Worm (Caenorhabditis elegans): Measurements from ENCODE around the gene C06A6.4.

DNA sequence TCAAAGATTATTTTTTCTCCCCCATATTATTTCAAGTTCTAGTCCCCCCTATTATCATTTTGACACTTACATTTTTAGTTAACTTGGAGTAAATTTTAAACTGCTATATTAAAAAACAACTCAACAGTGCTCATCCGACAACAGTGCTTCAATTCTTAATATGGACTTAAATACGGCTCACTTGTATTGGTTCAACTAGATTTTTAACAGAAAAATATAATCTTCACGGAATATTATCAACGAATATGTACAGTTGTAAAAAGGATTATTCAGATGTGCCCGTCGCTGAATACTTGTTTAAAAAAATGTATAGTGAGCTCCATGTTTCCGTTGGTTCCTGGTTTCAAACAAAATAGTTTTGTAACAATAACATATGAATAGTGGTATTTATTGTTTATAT, 28.8 kb downstream of the C06A6.4 start:
- TF ChIP-seq unc-62 (GFP tag; optimal IDR thresholded peaks at IDR 0.05) (no peak), ama-1 (optimal IDR thresholded peaks at IDR 0.05) (no peak), nhr-76 (tag; optimal IDR thresholded peaks at IDR 0.05) (no peak), nhr-11 (tag; optimal IDR thresholded peaks at IDR 0.05) (no peak), blmp-1 (tag; optimal IDR thresholded peaks at IDR 0.05) (no peak), ces-1 (GFP tag; optimal IDR thresholded peaks at IDR 0.05) (no peak), snu-23 (GFP tag; optimal IDR thresholded peaks at IDR 0.05) (no peak), lsy-2 (tag; optimal IDR thresholded peaks at IDR 0.05) (no peak), grh-1 (GFP tag; IDR thresholded peaks at IDR 0.05) (no peak), fkh-10 (GFP tag; optimal IDR thresholded peaks at IDR 0.05) (no peak), nhr-77 (tag; optimal IDR thresholded peaks at IDR 0.05) (no peak)

All from whole organism, L1 larva.